Fruit fly (Drosophila melanogaster): ENCODE measurements around the gene CG12659.

Gene CG12659

DNA sequence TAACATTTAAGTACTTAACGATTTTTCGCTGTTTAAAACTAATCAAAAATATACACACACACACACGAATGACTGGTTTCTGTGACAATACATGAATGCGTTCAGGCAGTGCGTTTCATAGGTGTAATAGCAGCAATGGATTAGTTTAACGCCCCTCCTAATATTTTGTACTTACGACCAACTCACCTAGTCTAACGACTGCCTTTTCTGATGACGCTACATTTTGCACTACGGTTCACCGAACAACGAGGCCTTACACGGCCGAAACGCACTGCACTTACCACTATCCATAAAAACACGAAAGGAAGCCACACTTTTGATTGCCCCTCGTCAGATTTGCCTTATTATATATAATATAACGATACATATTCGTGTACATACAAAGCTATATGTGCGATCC lies 9.6 kb upstream of the CG12659 start:
- peak; percentile 80 for TF ChIP-seq Eip78C (GFP tag)
- peak; percentile 76 for TF ChIP-seq Hr4 (GFP tag; optimal IDR thresholded peaks at IDR 0.05)
- peak; percentile 43 for TF ChIP-seq CG11902 (GFP tag; optimal IDR thresholded peaks at IDR 0.05)
- TF ChIP-seq dac (GFP tag; optimal IDR thresholded peaks at IDR 0.05): no peak
- no peak for TF ChIP-seq acj6 (GFP tag; optimal IDR thresholded peaks at IDR 0.05)
- TF ChIP-seq Sox14 (GFP tag; optimal IDR thresholded peaks at IDR 0.05): peak; percentile 59
- peak; percentile 56 for TF ChIP-seq Gug (GFP tag; IDR thresholded peaks at IDR 0.05)
- TF ChIP-seq Eip93F (GFP tag; optimal IDR thresholded peaks at IDR 0.05): no peak
- peak; percentile 60 for TF ChIP-seq CG31627 (GFP tag; optimal IDR thresholded peaks at IDR 0.05)
- TF ChIP-seq CG9139 (GFP tag; optimal IDR thresholded peaks at IDR 0.05): no peak
- TF ChIP-seq cyc (GFP tag; optimal IDR thresholded peaks at IDR 0.05): peak; percentile 62
- TF ChIP-seq CG6808 (GFP tag; optimal IDR thresholded peaks at IDR 0.05): no peak
- TF ChIP-seq OdsH (GFP tag; optimal IDR thresholded peaks at IDR 0.05): no peak
- no peak for TF ChIP-seq topi (GFP tag; optimal IDR thresholded peaks at IDR 0.05)
- no peak for TF ChIP-seq Ets21C (GFP tag; optimal IDR thresholded peaks at IDR 0.05)
- peak; percentile 85 for TF ChIP-seq CG6163 (GFP tag; IDR thresholded peaks at IDR 0.05)
- no peak for TF ChIP-seq Smox (GFP tag; optimal IDR thresholded peaks at IDR 0.05)
- peak; percentile 48 for TF ChIP-seq CG3032 (tag; optimal IDR thresholded peaks at IDR 0.05)
- peak; percentile 74 for TF ChIP-seq CG32006 (GFP tag; optimal IDR thresholded peaks at IDR 0.05)
- peak; percentile 28 for TF ChIP-seq CG11762 (GFP tag; optimal IDR thresholded peaks at IDR 0.05; ENCODE audit: insufficient read depth)
- peak; percentile 68 for TF ChIP-seq achi (GFP tag; optimal IDR thresholded peaks at IDR 0.05)
- TF ChIP-seq CG6276 (GFP tag; optimal IDR thresholded peaks at IDR 0.05): no peak
- TF ChIP-seq CG7368 (GFP tag; optimal IDR thresholded peaks at IDR 0.05): no peak
- no peak for TF ChIP-seq Lpt (GFP tag; optimal IDR thresholded peaks at IDR 0.05)
- TF ChIP-seq fkh (GFP tag; optimal IDR thresholded peaks at IDR 0.05): no peak
- TF ChIP-seq lz (GFP tag; optimal IDR thresholded peaks at IDR 0.05): peak; percentile 53
- no peak for TF ChIP-seq fd59A (GFP tag; optimal IDR thresholded peaks at IDR 0.05)
- TF ChIP-seq spab (GFP tag; optimal IDR thresholded peaks at IDR 0.05): no peak
- peak; percentile 51 for TF ChIP-seq Ets96B (tag; optimal IDR thresholded peaks at IDR 0.05)
- TF ChIP-seq CG8119 (GFP tag; IDR thresholded peaks at IDR 0.05): peak; percentile 67; the same call in 2 of the 3 replicates
- no peak for TF ChIP-seq CG3919 (GFP tag; optimal IDR thresholded peaks at IDR 0.05)
- TF ChIP-seq Sox102F (GFP tag; optimal IDR thresholded peaks at IDR 0.05): no peak
- no peak for TF ChIP-seq vri (GFP tag; optimal IDR thresholded peaks at IDR 0.05)
- TF ChIP-seq Hr38 (GFP tag; optimal IDR thresholded peaks at IDR 0.05): no peak
- no peak for TF ChIP-seq CG34406 (GFP tag; optimal IDR thresholded peaks at IDR 0.05)
- TF ChIP-seq CG6792 (GFP tag; optimal IDR thresholded peaks at IDR 0.05): peak; percentile 56
- no peak for TF ChIP-seq CG10631 (GFP tag; optimal IDR thresholded peaks at IDR 0.05)
- TF ChIP-seq Sox15 (GFP tag; optimal IDR thresholded peaks at IDR 0.05): peak; percentile 11
- TF ChIP-seq CG10669 (GFP tag; optimal IDR thresholded peaks at IDR 0.05): no peak
- TF ChIP-seq CG6854 (GFP tag; optimal IDR thresholded peaks at IDR 0.05): no peak
- no peak for TF ChIP-seq fd85E (GFP tag; optimal IDR thresholded peaks at IDR 0.05)
- peak; percentile 86; the same call in 2 of the 3 replicates for TF ChIP-seq eg (GFP tag; IDR thresholded peaks at IDR 0.05)
- TF ChIP-seq pdm3 (GFP tag; optimal IDR thresholded peaks at IDR 0.05): no peak
- no peak for TF ChIP-seq CG16779 (tag; optimal IDR thresholded peaks at IDR 0.05)
- no peak for TF ChIP-seq CG1621 (tag; optimal IDR thresholded peaks at IDR 0.05)
- TF ChIP-seq svp (GFP tag): no peak
- TF ChIP-seq salr (GFP tag; optimal IDR thresholded peaks at IDR 0.05): no peak
- TF ChIP-seq Met (GFP tag; optimal IDR thresholded peaks at IDR 0.05): no peak
- peak; percentile 54 for TF ChIP-seq CG11294 (GFP tag; IDR thresholded peaks at IDR 0.05)
- peak; percentile 72 for TF ChIP-seq esn (GFP tag; optimal IDR thresholded peaks at IDR 0.05)
- no peak for TF ChIP-seq Blimp-1 (GFP tag; optimal IDR thresholded peaks at IDR 0.05)
- TF ChIP-seq Hr39 (GFP tag; optimal IDR thresholded peaks at IDR 0.05): peak; percentile 70
- TF ChIP-seq CG8632 (GFP tag; optimal IDR thresholded peaks at IDR 0.05): no peak
